Worm (Caenorhabditis elegans) whole organism, mixed stage, embryonic: ENCODE measurements around the gene egas-3.
A peak's percentile ranks its signal among the peaks of the same experiment; 100 is the strongest.

Experiments
- M03D4.4 ChIP-seq: sonication (generic microtip); optimal IDR thresholded peaks from 2 replicates; lab custom pipeline; 2017; ENCODE audit warnings: mild to moderate bottlenecking, missing genetic modification characterization, missing compliant biosample characterization
- bed-3 ChIP-seq: fragments of 200-800 bp; sonication (Bioruptor generic); optimal IDR thresholded peaks from 3 replicates; lab custom pipeline; 2018; ENCODE audit warnings: mild to moderate bottlenecking, missing genetic modification characterization, moderate library complexity, missing compliant biosample characterization
- blmp-1 ChIP-seq: fragments of 150-350 bp; optimal IDR thresholded peaks from 2 replicates; lab custom pipeline; 2014; ENCODE audit warnings: missing biosample characterization, missing genetic modification characterization
- ceh-39 ChIP-seq: fragments of 150-350 bp; optimal IDR thresholded peaks from 2 replicates; lab custom pipeline; 2014; ENCODE audit warnings: missing biosample characterization, missing genetic modification characterization
- ceh-43 ChIP-seq: fragments of 200-800 bp; sonication (Bioruptor generic); optimal IDR thresholded peaks from 2 replicates; lab custom pipeline; 2018; ENCODE audit warnings: mild to moderate bottlenecking, missing genetic modification characterization, moderate library complexity, missing compliant biosample characterization
- ceh-83 ChIP-seq: fragments of 200-800 bp; sonication (Bioruptor generic); optimal IDR thresholded peaks from 2 replicates; lab custom pipeline; 2018; ENCODE audit warnings: mild to moderate bottlenecking, missing genetic modification characterization, missing compliant biosample characterization
- ces-1 ChIP-seq: fragments of 150-350 bp; optimal IDR thresholded peaks from 2 replicates; lab custom pipeline; 2014; ENCODE audit warnings: missing biosample characterization, missing genetic modification reagents, missing genetic modification characterization
- cnd-1 ChIP-seq: fragments of 200-800 bp; sonication (Bioruptor generic); optimal IDR thresholded peaks from 2 replicates; lab custom pipeline; 2018; ENCODE audit warnings: mild to moderate bottlenecking, missing genetic modification characterization, missing compliant biosample characterization
- drap-1 ChIP-seq: fragments of 200-800 bp; sonication (Bioruptor generic); optimal IDR thresholded peaks from 3 replicates; lab custom pipeline; 2018; ENCODE audit warnings: mild to moderate bottlenecking, missing genetic modification characterization, missing compliant biosample characterization
- elt-1 ChIP-seq: sonication (generic microtip); optimal IDR thresholded peaks from 2 replicates; lab custom pipeline; 2017; ENCODE audit warnings: missing genetic modification characterization, mild to moderate bottlenecking, missing compliant biosample characterization, antibody characterized with exemption, moderate library complexity, borderline replicate concordance; ENCODE audit not compliant: insufficient read depth
- elt-3 ChIP-seq: fragments of 150-350 bp; optimal IDR thresholded peaks from 2 replicates; lab custom pipeline; 2014; ENCODE audit warnings: missing biosample characterization, missing genetic modification characterization
- flh-1 ChIP-seq: fragments of 200-800 bp; sonication (Bioruptor generic); optimal IDR thresholded peaks from 2 replicates; lab custom pipeline; 2018; ENCODE audit warnings: mild to moderate bottlenecking, missing genetic modification characterization, moderate library complexity, missing compliant biosample characterization
- ham-2 ChIP-seq: fragments of 200-800 bp; sonication (Bioruptor generic); optimal IDR thresholded peaks from 2 replicates; lab custom pipeline; 2018; ENCODE audit warnings: mild to moderate bottlenecking, missing genetic modification characterization, missing compliant biosample characterization
- hlh-1 ChIP-seq: fragments of 150-350 bp; optimal IDR thresholded peaks from 2 replicates; lab custom pipeline; 2014; ENCODE audit warnings: missing biosample characterization, missing genetic modification reagents, missing genetic modification characterization
- lin-13 ChIP-seq: fragments of 150-350 bp; optimal IDR thresholded peaks from 2 replicates; lab custom pipeline; 2014; ENCODE audit warnings: missing biosample characterization, missing genetic modification characterization
- lin-32 ChIP-seq: fragments of 200-800 bp; sonication (Bioruptor generic); optimal IDR thresholded peaks from 2 replicates; lab custom pipeline; 2018; ENCODE audit warnings: mild to moderate bottlenecking, missing genetic modification characterization, missing compliant biosample characterization
- lsy-2 ChIP-seq: fragments of 150-350 bp; optimal IDR thresholded peaks from 2 replicates; lab custom pipeline; 2014; ENCODE audit warnings: missing biosample characterization, missing genetic modification characterization
- mab-5 ChIP-seq: fragments of 150-350 bp; optimal IDR thresholded peaks from 2 replicates; lab custom pipeline; 2014; ENCODE audit warnings: missing biosample characterization, missing genetic modification characterization
- mep-1 ChIP-seq: fragments of 150-350 bp; optimal IDR thresholded peaks from 2 replicates; lab custom pipeline; 2017; ENCODE audit warnings: missing biosample characterization, missing genetic modification reagents, missing genetic modification characterization, inconsistent platforms
- mls-2 ChIP-seq: sonication (generic microtip); optimal IDR thresholded peaks from 2 replicates; lab custom pipeline; 2016; ENCODE audit warnings: mild to moderate bottlenecking, missing genetic modification characterization, moderate library complexity, missing compliant biosample characterization
- nhr-12 ChIP-seq: fragments of 150-350 bp; optimal IDR thresholded peaks from 2 replicates; lab custom pipeline; 2014; ENCODE audit warnings: missing biosample characterization, missing genetic modification characterization
- nhr-2 ChIP-seq: fragments of 150-350 bp; optimal IDR thresholded peaks from 2 replicates; lab custom pipeline; 2014; ENCODE audit warnings: missing biosample characterization, missing genetic modification characterization
- nhr-237 ChIP-seq: fragments of 150-350 bp; optimal IDR thresholded peaks from 2 replicates; lab custom pipeline; 2014; ENCODE audit warnings: missing biosample characterization, missing genetic modification characterization
- nhr-28 ChIP-seq: fragments of 150-350 bp; optimal IDR thresholded peaks from 2 replicates; lab custom pipeline; 2014; ENCODE audit warnings: missing biosample characterization, missing genetic modification characterization
- nhr-76 ChIP-seq: sonication (generic microtip); optimal IDR thresholded peaks from 2 replicates; lab custom pipeline; 2017; ENCODE audit warnings: missing biosample characterization, missing genetic modification characterization
- pha-4 ChIP-seq: fragments of 150-350 bp; optimal IDR thresholded peaks from 2 replicates; lab custom pipeline; 2018; ENCODE audit warnings: missing biosample characterization, missing genetic modification reagents, missing genetic modification characterization
- sem-2 ChIP-seq: fragments of 200-800 bp; sonication (Bioruptor generic); optimal IDR thresholded peaks from 2 replicates; lab custom pipeline; 2018; ENCODE audit warnings: mild to moderate bottlenecking, missing genetic modification characterization, missing compliant biosample characterization
- snpc-4 ChIP-seq: fragments of 150-350 bp; optimal IDR thresholded peaks from 2 replicates; lab custom pipeline; 2014; ENCODE audit warnings: missing biosample characterization, missing genetic modification characterization
- sptf-1 ChIP-seq: sonication (generic microtip); optimal IDR thresholded peaks from 2 replicates; lab custom pipeline; 2017; ENCODE audit warnings: mild to moderate bottlenecking, missing genetic modification characterization, moderate library complexity, missing compliant biosample characterization
- tbx-8 ChIP-seq: fragments of 200-800 bp; sonication (Bioruptor generic); optimal IDR thresholded peaks from 2 replicates; lab custom pipeline; 2018; ENCODE audit warnings: mild to moderate bottlenecking, missing genetic modification characterization, moderate library complexity, missing compliant biosample characterization
- unc-120 ChIP-seq: sonication (generic microtip); optimal IDR thresholded peaks from 2 replicates; lab custom pipeline; 2017; ENCODE audit warnings: missing genetic modification characterization, missing compliant biosample characterization; ENCODE audit not compliant: poor library complexity, severe bottlenecking
- unc-39 ChIP-seq: fragments of 150-350 bp; optimal IDR thresholded peaks from 2 replicates; lab custom pipeline; 2014; ENCODE audit warnings: missing biosample characterization, missing genetic modification characterization
- unc-62 ChIP-seq: fragments of 150-350 bp; optimal IDR thresholded peaks from 2 replicates; lab custom pipeline; 2014; ENCODE audit warnings: missing biosample characterization, missing genetic modification reagents, missing genetic modification characterization
- zip-8 ChIP-seq: fragments of 150-350 bp; optimal IDR thresholded peaks from 2 replicates; lab custom pipeline; 2014; ENCODE audit warnings: missing biosample characterization, missing genetic modification characterization
- ztf-11 ChIP-seq: fragments of 150-350 bp; optimal IDR thresholded peaks from 2 replicates; lab custom pipeline; 2014; ENCODE audit warnings: missing biosample characterization, missing genetic modification characterization

Gene egas-3

DNA sequence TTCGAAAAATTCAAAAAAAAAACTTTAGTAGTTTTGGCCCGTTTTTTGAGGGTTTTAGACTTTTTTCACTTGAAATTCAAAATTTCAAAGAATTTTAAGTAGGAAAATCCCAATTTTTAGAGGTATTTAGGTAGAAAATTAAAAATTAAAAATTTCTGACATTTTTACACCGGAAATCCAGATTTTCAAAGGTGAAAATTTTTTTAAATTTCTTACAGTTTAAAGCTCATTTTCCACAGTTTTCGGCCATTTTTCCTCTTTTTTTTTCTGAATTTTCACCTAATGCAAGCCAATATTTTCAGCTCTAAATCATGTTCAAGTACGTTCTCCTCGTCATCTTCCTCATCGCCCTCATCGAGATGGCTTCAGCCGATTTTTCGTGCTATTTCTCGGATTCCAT lies 53.8 kb downstream of the egas-3 start, which contains the start of gene txt-14:
txt-14 (plus strand) TSS at position 301 of the 400 bp plus-strand sequence.
- TF ChIP-seq lin-13 (no peak), sptf-1 (no peak), mep-1 (no peak), ceh-43 (no peak), nhr-28 (no peak), drap-1 (GFP tag; lab: Kevin White, UChicago) (no peak), nhr-237 (tag; lab: Kevin White, UChicago) (no peak), cnd-1 (tag; lab: Kevin White, UChicago) (no peak), mab-5 (tag; lab: Kevin White, UChicago) (no peak), nhr-2 (tag; lab: Kevin White, UChicago) (no peak), ham-2 (GFP tag; lab: Kevin White, UChicago) (no peak)
- TF ChIP-seq, all 35 proteins: peak for 0

DNA sequence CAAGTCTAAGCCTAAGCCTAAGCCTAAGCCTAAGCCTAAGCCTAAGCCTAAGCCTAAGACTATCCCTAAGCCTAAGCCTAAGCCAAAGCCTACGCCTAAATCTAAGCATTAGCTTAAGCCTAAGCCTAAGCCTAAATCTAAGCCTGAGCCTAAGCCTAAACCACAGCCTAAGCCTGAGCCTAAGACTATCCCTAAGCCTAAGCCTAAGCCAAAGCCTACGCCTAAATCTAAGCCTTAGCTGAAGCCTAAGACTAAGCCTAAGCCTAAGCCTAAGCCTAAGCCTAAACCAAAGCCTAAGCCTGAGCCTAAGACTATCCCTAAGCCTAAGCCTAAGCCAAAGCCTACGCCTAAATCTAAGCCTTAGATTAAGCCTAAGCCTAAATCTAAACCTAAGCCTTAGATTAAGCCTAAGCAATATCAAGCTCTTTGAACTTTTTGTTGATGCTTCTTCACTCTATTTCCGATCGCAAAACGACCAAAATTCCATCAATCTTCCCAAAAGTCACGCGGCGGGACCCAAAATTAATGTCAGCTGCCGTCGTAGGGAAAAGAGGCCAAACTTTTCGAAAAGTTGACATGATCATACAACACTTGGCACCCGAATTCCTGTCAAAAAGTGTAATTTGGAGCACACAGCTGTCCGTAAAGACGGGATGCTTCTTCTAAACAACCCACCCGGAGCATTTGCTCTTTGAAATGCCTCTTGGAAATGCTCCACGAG lies 54.6 kb downstream of the egas-3 start:
- TF ChIP-seq hlh-1 (tag; lab: Kevin White, UChicago), result peak; percentile 100
- no peak for TF ChIP-seq drap-1 (GFP tag; lab: Kevin White, UChicago)
- TF ChIP-seq bed-3 (GFP tag; lab: Kevin White, UChicago), result no peak
- no peak for TF ChIP-seq ces-1 (GFP tag; lab: Kevin White, UChicago)
- TF ChIP-seq nhr-76 (tag; lab: Kevin White, UChicago), result no peak
- TF ChIP-seq unc-120 (tag; lab: Kevin White, UChicago), result peak; percentile 90
- TF ChIP-seq unc-62, result peak; percentile 98
- no peak for TF ChIP-seq nhr-2 (tag; lab: Kevin White, UChicago)
- peak; percentile 55 for TF ChIP-seq mab-5 (tag; lab: Kevin White, UChicago)
- no peak for TF ChIP-seq ceh-43
- no peak for TF ChIP-seq snpc-4 (tag; lab: Kevin White, UChicago)
- TF ChIP-seq flh-1, result no peak
- TF ChIP-seq lsy-2 (tag; lab: Kevin White, UChicago), result no peak
- no peak for TF ChIP-seq sptf-1
- TF ChIP-seq blmp-1 (tag; lab: Kevin White, UChicago), result no peak
- TF ChIP-seq cnd-1 (tag; lab: Kevin White, UChicago), result no peak
- no peak for TF ChIP-seq nhr-237 (tag; lab: Kevin White, UChicago)
- TF ChIP-seq lin-32 (GFP tag; lab: Kevin White, UChicago), result no peak
- no peak for TF ChIP-seq M03D4.4 (tag; lab: Kevin White, UChicago)
- no peak for TF ChIP-seq elt-3
- TF ChIP-seq mep-1, result no peak
- TF ChIP-seq zip-8 (tag; lab: Kevin White, UChicago), result no peak
- TF ChIP-seq mls-2 (tag; lab: Kevin White, UChicago), result no peak
- TF ChIP-seq elt-1 (tag; lab: Kevin White, UChicago), result no peak
- TF ChIP-seq lin-13, result no peak
- TF ChIP-seq ceh-83 (GFP tag; lab: Kevin White, UChicago), result no peak
- no peak for TF ChIP-seq unc-39 (tag; lab: Kevin White, UChicago)
- TF ChIP-seq pha-4 (tag; lab: Kevin White, UChicago), result no peak
- no peak for TF ChIP-seq ztf-11 (tag; lab: Kevin White, UChicago)
- no peak for TF ChIP-seq sem-2 (GFP tag; lab: Kevin White, UChicago)
- no peak for TF ChIP-seq tbx-8 (GFP tag; lab: Kevin White, UChicago)
- no peak for TF ChIP-seq nhr-12 (tag; lab: Kevin White, UChicago)
- TF ChIP-seq, all 35 proteins: peak for 4

- TF ChIP-seq bed-3 (GFP tag; lab: Kevin White, UChicago) (no peak), ceh-39 (tag; lab: Kevin White, UChicago) (no peak), cnd-1 (tag; lab: Kevin White, UChicago) (no peak), nhr-12 (tag; lab: Kevin White, UChicago) (no peak), unc-39 (tag; lab: Kevin White, UChicago) (no peak), lsy-2 (tag; lab: Kevin White, UChicago) (no peak), elt-3 (no peak), flh-1 (no peak), ceh-43 (no peak), sptf-1 (no peak), ham-2 (GFP tag; lab: Kevin White, UChicago) (no peak), nhr-237 (tag; lab: Kevin White, UChicago) (no peak), nhr-28 (no peak), ceh-83 (GFP tag; lab: Kevin White, UChicago) (no peak)
These were observed 56.5 kb downstream of the egas-3 start, which contains the start of gene Y51A2D.13 for ce11 chrV:18579684-18580083. Gene Y51A2D.13 (minus strand): TSS chrV:18579784.
